Worm (Caenorhabditis elegans) whole organism, L4 larva: Measurements from ENCODE around the gene clec-164.

ENCODE experiments used
- D1046.2 ChIP-seq: fragments of 200-800 bp; sonication (Bioruptor generic); IDR thresholded peaks from 2 replicates; pipeline ENCODE4 v1.3.6; 2022; ENCODE audit warnings: missing genetic modification characterization, missing compliant biosample characterization
- F10B5.3 ChIP-seq: sonication (generic microtip); optimal IDR thresholded peaks from 2 replicates; lab custom pipeline; 2016; ENCODE audit warnings: mild to moderate bottlenecking, missing genetic modification characterization, missing compliant biosample characterization
- F37D6.2 ChIP-seq: sonication (generic microtip); optimal IDR thresholded peaks from 2 replicates; lab custom pipeline; 2016; ENCODE audit warnings: mild to moderate bottlenecking, missing genetic modification characterization, missing compliant biosample characterization
- T26A8.4 ChIP-seq: fragments of 200-800 bp; sonication (Bioruptor generic); IDR thresholded peaks from 2 replicates; pipeline ENCODE4 v1.3.6; 2022; ENCODE audit warnings: missing genetic modification characterization, missing compliant biosample characterization
- Y105C5A.15 ChIP-seq: fragments of 200-800 bp; sonication (Bioruptor generic); IDR thresholded peaks from 2 replicates; pipeline ENCODE4 v1.3.6; 2022; ENCODE audit warnings: missing genetic modification characterization, missing compliant biosample characterization
- ZK546.5 ChIP-seq, 2 experiments: sonication (generic microtip); optimal IDR thresholded peaks; 2 replicates each; lab custom pipeline; 2017; ENCODE audit warnings: missing biosample characterization in 2 of 2, missing genetic modification characterization in 2 of 2
- aly-2 ChIP-seq: sonication (generic microtip); optimal IDR thresholded peaks from 2 replicates; lab custom pipeline; 2018; ENCODE audit warnings: missing biosample characterization, missing genetic modification characterization
- ama-1 ChIP-seq: fragments of 150-350 bp; optimal IDR thresholded peaks from 2 replicates; lab custom pipeline; 2014; ENCODE audit warnings: inconsistent platforms, mixed read lengths
- ceh-28 ChIP-seq: fragments of 150-350 bp; optimal IDR thresholded peaks from 2 replicates; lab custom pipeline; 2014; ENCODE audit warnings: missing biosample characterization, missing genetic modification reagents, missing genetic modification characterization
- ceh-32 ChIP-seq: sonication (generic microtip); optimal IDR thresholded peaks from 2 replicates; lab custom pipeline; 2016; ENCODE audit warnings: mild to moderate bottlenecking, missing genetic modification characterization, missing compliant biosample characterization; ENCODE audit not compliant: poor library complexity
- ceh-62 ChIP-seq: sonication (generic microtip); optimal IDR thresholded peaks from 2 replicates; lab custom pipeline; 2017; ENCODE audit warnings: missing biosample characterization, missing genetic modification characterization
- ceh-82 ChIP-seq: sonication (generic microtip); optimal IDR thresholded peaks from 2 replicates; lab custom pipeline; 2017; ENCODE audit warnings: missing biosample characterization, missing genetic modification characterization
- daf-16 ChIP-seq, 3 experiments: sonication (generic microtip); optimal IDR thresholded peaks; 2 replicates each; lab custom pipeline; 2016 to 2017; ENCODE audit warnings: missing genetic modification characterization in 3 of 3, missing genetic modification reagents in 3 of 3, mild to moderate bottlenecking in 2 of 3, missing compliant biosample characterization in 2 of 3, missing biosample characterization in 1 of 3, moderate library complexity in 1 of 3
- daf-19 ChIP-seq: fragments of 200-800 bp; sonication (Bioruptor generic); conservative IDR thresholded peaks from 2 replicates; pipeline ENCODE4 v1.3.6; 2022; ENCODE audit warnings: missing genetic modification characterization, missing compliant biosample characterization
- daf-8 ChIP-seq: fragments of 200-800 bp; sonication (Bioruptor generic); IDR thresholded peaks from 2 replicates; pipeline ENCODE4 v1.3.6; 2022; ENCODE audit warnings: missing genetic modification characterization, missing compliant biosample characterization
- dmd-6 ChIP-seq: fragments of 200-800 bp; sonication (Bioruptor generic); IDR thresholded peaks from 2 replicates; pipeline ENCODE4 v1.3.6; 2022; ENCODE audit warnings: missing genetic modification reagents, missing genetic modification characterization, missing compliant biosample characterization
- dmd-8 ChIP-seq: fragments of 200-800 bp; sonication (Bioruptor generic); IDR thresholded peaks from 2 replicates; pipeline ENCODE4 v1.3.6; 2022; ENCODE audit warnings: missing genetic modification characterization, missing compliant biosample characterization
- dmd-9 ChIP-seq: fragments of 200-800 bp; sonication (Bioruptor generic); IDR thresholded peaks from 2 replicates; pipeline ENCODE4 v1.3.6; 2022; ENCODE audit warnings: missing genetic modification reagents, missing genetic modification characterization, missing compliant biosample characterization
- dve-1 ChIP-seq: sonication (generic microtip); optimal IDR thresholded peaks from 2 replicates; lab custom pipeline; 2017; ENCODE audit warnings: antibody characterized with exemption, mild to moderate bottlenecking, missing genetic modification characterization, missing compliant biosample characterization; ENCODE audit not compliant: insufficient read depth
- egl-27 ChIP-seq: sonication (generic microtip); optimal IDR thresholded peaks from 3 replicates; lab custom pipeline; 2017; ENCODE audit warnings: missing biosample characterization, missing genetic modification reagents, missing genetic modification characterization
- egl-43 ChIP-seq: fragments of 200-800 bp; sonication (Bioruptor generic); IDR thresholded peaks from 2 replicates; pipeline ENCODE4 v1.3.6; 2022; ENCODE audit warnings: missing genetic modification reagents, missing genetic modification characterization, missing compliant biosample characterization
- gei-8 ChIP-seq: fragments of 200-800 bp; sonication (Bioruptor generic); optimal IDR thresholded peaks from 2 replicates; lab custom pipeline; 2018; ENCODE audit warnings: mild to moderate bottlenecking, missing genetic modification characterization, missing compliant biosample characterization
- hif-1 ChIP-seq, 2 experiments: sonication (generic microtip); optimal IDR thresholded peaks; 2 replicates each; lab custom pipeline; 2016 to 2017; ENCODE audit warnings: missing compliant biosample characterization in 2 of 2, missing genetic modification characterization in 2 of 2, missing genetic modification reagents in 2 of 2, missing genotype in 2 of 2, mild to moderate bottlenecking in 1 of 2
- hlh-30 ChIP-seq: sonication (generic microtip); optimal IDR thresholded peaks from 2 replicates; lab custom pipeline; 2017; ENCODE audit warnings: antibody characterized with exemption, mild to moderate bottlenecking, missing genetic modification characterization, missing compliant biosample characterization; ENCODE audit not compliant: insufficient read depth
- lin-13 ChIP-seq: fragments of 150-350 bp; optimal IDR thresholded peaks from 2 replicates; lab custom pipeline; 2014; ENCODE audit warnings: missing biosample characterization, missing genetic modification reagents, missing genetic modification characterization
- lin-29 ChIP-seq: fragments of 200-800 bp; sonication (Bioruptor generic); IDR thresholded peaks from 2 replicates; pipeline ENCODE4 v1.3.6; 2022; ENCODE audit warnings: missing genetic modification reagents, missing genetic modification characterization, missing compliant biosample characterization
- lin-39 ChIP-seq: fragments of 150-350 bp; optimal IDR thresholded peaks from 2 replicates; lab custom pipeline; 2014; ENCODE audit warnings: missing biosample characterization, missing genetic modification reagents, missing genetic modification characterization
- mep-1 ChIP-seq: fragments of 150-350 bp; sonication (generic microtip); optimal IDR thresholded peaks from 3 replicates; lab custom pipeline; 2014; ENCODE audit warnings: missing biosample characterization, missing genetic modification characterization
- mes-2 ChIP-seq: sonication (generic microtip); optimal IDR thresholded peaks from 2 replicates; lab custom pipeline; 2016; ENCODE audit warnings: missing genotype, mild to moderate bottlenecking, missing genetic modification characterization, missing compliant biosample characterization; ENCODE audit not compliant: poor library complexity, severe bottlenecking
- mxl-3 ChIP-seq: fragments of 200-800 bp; sonication (Bioruptor generic); optimal IDR thresholded peaks from 2 replicates; lab custom pipeline; 2018; ENCODE audit warnings: mild to moderate bottlenecking, missing genetic modification characterization, missing compliant biosample characterization
- nhr-237 ChIP-seq: sonication (generic microtip); optimal IDR thresholded peaks from 2 replicates; lab custom pipeline; 2017; ENCODE audit warnings: missing biosample characterization, missing genetic modification characterization
- nhr-28 ChIP-seq: fragments of 150-350 bp; optimal IDR thresholded peaks from 2 replicates; lab custom pipeline; 2014; ENCODE audit warnings: missing biosample characterization, missing genetic modification characterization
- nhr-48 ChIP-seq: sonication (generic microtip); optimal IDR thresholded peaks from 2 replicates; lab custom pipeline; 2016; ENCODE audit warnings: mild to moderate bottlenecking, missing genetic modification characterization, missing compliant biosample characterization
- nhr-6 ChIP-seq: fragments of 150-350 bp; optimal IDR thresholded peaks from 2 replicates; lab custom pipeline; 2014; ENCODE audit warnings: missing biosample characterization, missing genetic modification characterization
- nhr-76 ChIP-seq: fragments of 150-350 bp; optimal IDR thresholded peaks from 2 replicates; lab custom pipeline; 2014; ENCODE audit warnings: missing biosample characterization, missing genetic modification characterization
- nhr-77 ChIP-seq: fragments of 150-350 bp; optimal IDR thresholded peaks from 2 replicates; lab custom pipeline; 2014; ENCODE audit warnings: missing biosample characterization, missing genetic modification characterization
- pha-4 ChIP-seq, 2 experiments: fragments of 150-350 bp in 1 of 2; fragments of 200-800 bp in 1 of 2; sonication (Bioruptor generic) in 1 of 2; IDR thresholded peaks in 1 of 2; optimal IDR thresholded peaks in 1 of 2; 2 replicates each; pipeline versions ENCODE4 v1.3.6 to Lab custom; 2014 to 2022; ENCODE audit warnings: missing genetic modification characterization in 2 of 2, missing genetic modification reagents in 2 of 2, missing biosample characterization in 1 of 2, missing compliant biosample characterization in 1 of 2
- php-3 ChIP-seq: fragments of 200-800 bp; sonication (Bioruptor generic); IDR thresholded peaks from 2 replicates; pipeline ENCODE4 v1.3.6; 2022; ENCODE audit warnings: missing genetic modification reagents, missing genetic modification characterization, missing compliant biosample characterization
- skn-1 ChIP-seq: fragments of 150-350 bp; optimal IDR thresholded peaks from 2 replicates; lab custom pipeline; 2014; ENCODE audit warnings: missing biosample characterization, missing genetic modification characterization
- snpc-1.2 ChIP-seq: fragments of 200-800 bp; sonication (Bioruptor generic); IDR thresholded peaks from 2 replicates; pipeline ENCODE4 v1.3.6; 2022; ENCODE audit warnings: missing genetic modification reagents, missing genetic modification characterization, missing compliant biosample characterization
- snpc-4 ChIP-seq: fragments of 150-350 bp; optimal IDR thresholded peaks from 2 replicates; lab custom pipeline; 2014; ENCODE audit warnings: missing biosample characterization, missing genetic modification characterization
- zag-1 ChIP-seq: fragments of 150-350 bp; optimal IDR thresholded peaks from 2 replicates; lab custom pipeline; 2014; ENCODE audit warnings: missing biosample characterization, missing genetic modification characterization
- zfp-2 ChIP-seq: sonication (generic microtip); optimal IDR thresholded peaks from 2 replicates; lab custom pipeline; 2016; ENCODE audit warnings: mild to moderate bottlenecking, missing genetic modification characterization, missing compliant biosample characterization
- zip-11 ChIP-seq: fragments of 200-800 bp; sonication (Bioruptor generic); IDR thresholded peaks from 2 replicates; pipeline ENCODE4 v1.3.6; 2022; ENCODE audit warnings: missing genetic modification characterization, missing compliant biosample characterization
- zip-2 ChIP-seq: fragments of 150-350 bp; optimal IDR thresholded peaks from 2 replicates; lab custom pipeline; 2014; ENCODE audit warnings: missing biosample characterization, missing genetic modification characterization

The clec-164 gene

DNA sequence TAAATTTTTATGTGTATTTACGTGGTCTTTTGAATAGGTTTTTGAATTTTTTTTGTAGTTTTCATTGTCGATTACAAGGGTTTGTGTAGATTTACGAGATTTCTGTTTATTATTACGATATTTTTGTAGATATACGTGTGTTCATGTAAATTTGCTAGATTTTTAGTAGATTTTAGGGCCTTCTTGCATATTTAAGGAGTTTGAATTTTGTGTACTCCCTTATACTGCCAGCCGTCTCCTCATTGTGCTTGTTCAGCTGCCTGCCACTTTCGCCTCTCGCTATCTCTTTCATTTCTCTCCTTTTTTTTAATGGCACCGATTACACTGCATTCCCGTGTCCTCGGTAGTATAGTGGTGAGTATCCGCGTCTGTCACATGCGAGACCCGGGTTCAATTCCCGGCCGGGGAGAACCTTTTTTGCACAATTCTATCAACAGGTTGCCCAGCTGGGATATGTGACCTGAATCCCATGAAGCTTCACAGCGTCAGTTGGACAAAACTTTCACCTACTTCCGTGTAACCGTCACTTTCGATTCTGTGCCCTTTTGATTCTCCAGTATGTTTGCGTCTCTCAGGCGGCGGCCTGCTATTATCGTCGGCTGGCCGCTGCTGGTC is 33.6 kb upstream of the clec-164 start (continued):
- TF ChIP-seq php-3 (GFP tag; lab: Robert Waterston, UW) (peak; percentile 58), ceh-32 (tag; lab: Kevin White, UChicago) (no peak), dmd-6 (GFP tag; lab: Robert Waterston, UW) (peak; percentile 71), aly-2 (tag; lab: Kevin White, UChicago) (no peak), snpc-4 (tag; lab: Kevin White, UChicago) (no peak), dmd-9 (GFP tag; lab: Robert Waterston, UW) (peak; percentile 83), nhr-76 (tag; lab: Kevin White, UChicago) (no peak), snpc-1.2 (peak; percentile 85), lin-13 (GFP tag; lab: Kevin White, UChicago) (no peak), daf-19 (GFP tag; lab: Robert Waterston, UW) (peak; percentile 80), daf-16 (GFP tag; optimal IDR thresholded peaks at IDR 0.05; lab: Kevin White, UChicago) (peak in 1 of 2 experiments; percentile 78), daf-16 (tag; optimal IDR thresholded peaks at IDR 0.05; lab: Kevin White, UChicago) (peak; percentile 62), gei-8 (GFP tag; lab: Kevin White, UChicago) (peak; percentile 80), nhr-48 (tag; lab: Kevin White, UChicago) (peak; percentile 33), ceh-62 (tag; lab: Kevin White, UChicago) (no peak), dmd-8 (GFP tag; lab: Robert Waterston, UW) (peak; percentile 91), F37D6.2 (tag; lab: Kevin White, UChicago) (peak; percentile 41), ceh-82 (no peak), zip-2 (tag; lab: Kevin White, UChicago) (no peak), D1046.2 (GFP tag; lab: Robert Waterston, UW) (peak; percentile 82; the same call in 1 of the 2 replicates), egl-27 (peak; percentile 31), hlh-30 (tag; lab: Kevin White, UChicago) (peak; percentile 90), ama-1 (no peak), pha-4 (GFP tag; IDR thresholded peaks at IDR 0.05; lab: Robert Waterston, UW) (no peak), pha-4 (tag; optimal IDR thresholded peaks at IDR 0.05; lab: Kevin White, UChicago) (no peak), lin-39 (no peak), mes-2 (tag; lab: Kevin White, UChicago) (peak; percentile 78), lin-29 (GFP tag; lab: Robert Waterston, UW) (0 out of 2 replicates have a peak, but pooled peaks have one; percentile 35), nhr-77 (tag; lab: Kevin White, UChicago) (no peak), nhr-6 (tag; lab: Kevin White, UChicago) (no peak), T26A8.4 (GFP tag; lab: Robert Waterston, UW) (no peak; the same call in 1 of the 2 replicates), mep-1 (tag; lab: Kevin White, UChicago) (no peak), ceh-28 (tag; lab: Kevin White, UChicago) (no peak), dve-1 (tag; lab: Kevin White, UChicago) (no peak), F10B5.3 (tag; lab: Kevin White, UChicago) (peak; percentile 33), ZK546.5 (tag; optimal IDR thresholded peaks at IDR 0.05; lab: Kevin White, UChicago) (no peak), nhr-28 (tag; lab: Kevin White, UChicago) (peak; percentile 38)
- TF ChIP-seq, all 104 proteins: peak for 63

ce11 chrIV:684197-684596 is 32.2 kb upstream of the clec-164 start, which contains the start of gene cutl-28:
Gene cutl-28 (plus strand): TSS chrIV:684497.
- TF ChIP-seq D1046.2 (GFP tag; lab: Robert Waterston, UW) (no peak), egl-43 (no peak), hif-1 (tag; optimal IDR thresholded peaks at IDR 0.05; lab: Kevin White, UChicago) (no peak), daf-8 (GFP tag; lab: Robert Waterston, UW) (no peak), Y105C5A.15 (GFP tag; lab: Robert Waterston, UW) (no peak), mxl-3 (GFP tag; lab: Kevin White, UChicago) (no peak), zfp-2 (tag; lab: Kevin White, UChicago) (no peak), ZK546.5 (tag; optimal IDR thresholded peaks at IDR 0.05; lab: Kevin White, UChicago) (no peak), nhr-6 (tag; lab: Kevin White, UChicago) (no peak), zip-11 (no peak), nhr-237 (tag; lab: Kevin White, UChicago) (no peak), zag-1 (tag; lab: Kevin White, UChicago) (no peak), skn-1 (tag; lab: Kevin White, UChicago) (no peak), nhr-48 (tag; lab: Kevin White, UChicago) (no peak)
